Worm (Caenorhabditis elegans) whole organism, young adult: ENCODE results near the gene Y54G2A.77.
"Not testable (repeated sequence)": the region's sequence is repeated elsewhere in the genome, so short reads cannot be mapped to it uniquely, and the experiment has no call there.

Source experiments
- Y79H2A.3 ChIP-seq: fragments of 200-800 bp; sonication (Bioruptor generic); conservative IDR thresholded peaks from 2 replicates; pipeline ENCODE4 v1.3.6; 2022; ENCODE audit warnings: missing genetic modification reagents, missing genetic modification characterization, missing compliant biosample characterization
- athp-1 ChIP-seq: sonication (generic microtip); optimal IDR thresholded peaks from 2 replicates; lab custom pipeline; 2017; ENCODE audit warnings: mild to moderate bottlenecking, missing genetic modification characterization, missing compliant biosample characterization
- dpl-1 ChIP-seq: fragments of 150-350 bp; optimal IDR thresholded peaks from 2 replicates; lab custom pipeline; 2014; ENCODE audit warnings: missing biosample characterization, missing genetic modification reagents, missing genetic modification characterization
- ztf-25 ChIP-seq: fragments of 200-800 bp; sonication (Bioruptor generic); IDR thresholded peaks from 2 replicates; pipeline ENCODE4 v1.3.6; 2022; ENCODE audit warnings: missing genetic modification reagents, missing genetic modification characterization, missing compliant biosample characterization

ce11 chrIV:2719734-2720133 lies 42.7 kb upstream of the Y54G2A.77 start, which contains the start of gene ndua-12:
- not testable (repeated sequence) for TF ChIP-seq athp-1 (tag; lab: Kevin White, UChicago); ztf-25 (GFP tag; lab: Robert Waterston, UW); dpl-1 (GFP tag; lab: Kevin White, UChicago); Y79H2A.3 (GFP tag; lab: Robert Waterston, UW)
